Fruit fly (Drosophila melanogaster): ENCODE data around the gene Hsp110.

Hsp110 gene

DNA sequence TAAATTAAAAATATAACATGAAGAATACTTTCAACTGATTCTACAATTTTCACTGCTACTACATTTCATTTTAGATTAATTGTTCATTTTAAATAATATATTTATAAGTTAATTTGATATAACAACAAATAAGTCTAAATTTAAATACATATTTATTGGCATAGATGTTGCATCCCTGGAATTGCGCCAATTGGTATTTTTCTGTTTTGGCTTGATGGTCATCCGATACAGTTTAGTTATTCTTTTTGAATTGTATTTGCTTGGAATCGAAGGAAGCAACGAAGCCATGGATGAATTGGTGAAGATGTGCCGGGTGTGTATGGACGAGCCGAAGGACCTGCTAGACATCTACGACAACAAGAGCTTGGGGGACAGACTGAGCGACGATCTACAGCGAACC, 39.8 kb upstream of the Hsp110 start, which contains the start of gene CG17361:
CG17361 (plus strand) TSS at position 200 of the 400 bp plus-strand sequence.
- TF ChIP-seq woc (GFP tag; optimal IDR thresholded peaks at IDR 0.05) (no peak), Dif (GFP tag; optimal IDR thresholded peaks at IDR 0.05; ENCODE audit: partially characterized antibody) (no peak), HLH106 (tag; optimal IDR thresholded peaks at IDR 0.05) (peak; percentile 23), Dfd (GFP tag; optimal IDR thresholded peaks at IDR 0.05) (no peak), dmrt93B (GFP tag; optimal IDR thresholded peaks at IDR 0.05) (no peak), Hr78 (GFP tag; optimal IDR thresholded peaks at IDR 0.05) (no peak)

dm6 chr3L:13999204-13999603, 37.6 kb upstream of the Hsp110 start, which contains the start of gene CG17359:
CG17359 (minus strand) TSS chr3L:13999251.
- no peak for TF ChIP-seq ey (GFP tag; optimal IDR thresholded peaks at IDR 0.05)
- no peak for TF ChIP-seq sv (GFP tag; optimal IDR thresholded peaks at IDR 0.05)
- TF ChIP-seq Myc (optimal IDR thresholded peaks at IDR 0.05), result no peak
- TF ChIP-seq HLH106 (tag; optimal IDR thresholded peaks at IDR 0.05), result no peak
- no peak for TF ChIP-seq Rel (GFP tag; optimal IDR thresholded peaks at IDR 0.05)
- TF ChIP-seq Rel (tag; optimal IDR thresholded peaks at IDR 0.05), result no peak
- TF ChIP-seq dmrt93B (GFP tag; optimal IDR thresholded peaks at IDR 0.05), result no peak

- TF ChIP-seq GATAd (GFP tag; optimal IDR thresholded peaks at IDR 0.05), result no peak
- peak; percentile 32 for TF ChIP-seq dsf (GFP tag; optimal IDR thresholded peaks at IDR 0.05; ENCODE audit: borderline replicate concordance)
- TF ChIP-seq Myc (optimal IDR thresholded peaks at IDR 0.05), result no peak
- TF ChIP-seq fru (GFP tag; optimal IDR thresholded peaks at IDR 0.05), result no peak
- TF ChIP-seq HLH106 (tag; optimal IDR thresholded peaks at IDR 0.05), result peak; percentile 14
- no peak for TF ChIP-seq dmrt93B (GFP tag; optimal IDR thresholded peaks at IDR 0.05)
- no peak for TF ChIP-seq Vsx2 (GFP tag; optimal IDR thresholded peaks at IDR 0.05; ENCODE audit: partially characterized antibody)
- no peak for TF ChIP-seq tai (GFP tag; optimal IDR thresholded peaks at IDR 0.05)
- TF ChIP-seq ey (GFP tag; optimal IDR thresholded peaks at IDR 0.05), result no peak
- TF ChIP-seq Jra (GFP tag; optimal IDR thresholded peaks at IDR 0.05), result no peak
- no peak for TF ChIP-seq CrebA (GFP tag; optimal IDR thresholded peaks at IDR 0.05; ENCODE audit: borderline replicate concordance)
- no peak for TF ChIP-seq OdsH (GFP tag; optimal IDR thresholded peaks at IDR 0.05)
- TF ChIP-seq Hr83 (GFP tag; optimal IDR thresholded peaks at IDR 0.05; ENCODE audit: poor library complexity, severe bottlenecking), result no peak
- no peak for TF ChIP-seq jim (GFP tag; optimal IDR thresholded peaks at IDR 0.05)
- TF ChIP-seq woc (GFP tag; optimal IDR thresholded peaks at IDR 0.05), result peak; percentile 23
- TF ChIP-seq foxo (GFP tag; optimal IDR thresholded peaks at IDR 0.05), result no peak
- TF ChIP-seq h (GFP tag; optimal IDR thresholded peaks at IDR 0.05), result no peak
- no peak for TF ChIP-seq CG32264 (GFP tag; optimal IDR thresholded peaks at IDR 0.05)
- no peak for TF ChIP-seq sage (GFP tag; optimal IDR thresholded peaks at IDR 0.05)
- no peak for TF ChIP-seq CG9705 (GFP tag; optimal IDR thresholded peaks at IDR 0.05)
- TF ChIP-seq brk (GFP tag; optimal IDR thresholded peaks at IDR 0.05), result peak; percentile 38
- no peak for TF ChIP-seq psq (GFP tag; optimal IDR thresholded peaks at IDR 0.05)
- no peak for TF ChIP-seq lola (GFP tag; optimal IDR thresholded peaks at IDR 0.05)
- no peak for TF ChIP-seq usp (GFP tag; optimal IDR thresholded peaks at IDR 0.05)
- no peak for TF ChIP-seq Mio (GFP tag; optimal IDR thresholded peaks at IDR 0.05)
- peak; percentile 17 for TF ChIP-seq rgr (GFP tag; optimal IDR thresholded peaks at IDR 0.05)
- TF ChIP-seq N (GFP tag; optimal IDR thresholded peaks at IDR 0.05), result no peak
- TF ChIP-seq Dfd (GFP tag; optimal IDR thresholded peaks at IDR 0.05), result no peak
- TF ChIP-seq Hnf4 (GFP tag; optimal IDR thresholded peaks at IDR 0.05), result no peak
- TF ChIP-seq Dif (GFP tag; optimal IDR thresholded peaks at IDR 0.05; ENCODE audit: partially characterized antibody), result no peak
- TF ChIP-seq Abd-B (GFP tag; optimal IDR thresholded peaks at IDR 0.05), result no peak
- no peak for TF ChIP-seq br (GFP tag; optimal IDR thresholded peaks at IDR 0.05)
- no peak for TF ChIP-seq pan (optimal IDR thresholded peaks at IDR 0.05)
- peak; percentile 44 for TF ChIP-seq sv (GFP tag; optimal IDR thresholded peaks at IDR 0.05)
- TF ChIP-seq Hr78 (GFP tag; optimal IDR thresholded peaks at IDR 0.05), result no peak
- TF ChIP-seq Sp1 (GFP tag; optimal IDR thresholded peaks at IDR 0.05), result peak; percentile 14
- TF ChIP-seq dl (GFP tag; optimal IDR thresholded peaks at IDR 0.05; ENCODE audit: insufficient read depth in 1 of 2, partially characterized antibody in 2 of 2), result no peak
- no peak for TF ChIP-seq Rel (GFP tag; optimal IDR thresholded peaks at IDR 0.05)
- TF ChIP-seq Rel (tag; optimal IDR thresholded peaks at IDR 0.05), result peak; percentile 89
These were observed 34.9 kb upstream of the Hsp110 start, which contains the start of the genes Nprl3 and upSET for dm6 chr3L:14001658-14002523. Nprl3 (minus strand) TSS chr3L:14001880. upSET (plus strand) TSS chr3L:14002127.

Data from whole organism, wandering third instar larva.